Fruit fly (Drosophila melanogaster) whole organism, prepupa: ENCODE results near the gene tomboy20.

Experiments
- CG34406 ChIP-seq: fragments of 200-800 bp; sonication (Bioruptor generic); optimal IDR thresholded peaks from 3 replicates; lab custom pipeline; 2016; ENCODE audit warnings: missing biosample characterization, missing genetic modification characterization
- CG6163 ChIP-seq: fragments of 200-800 bp; sonication (Bioruptor generic); IDR thresholded peaks from 3 replicates; pipeline ENCODE4 v1.3.6; 2022; ENCODE audit warnings: missing biosample characterization, missing genetic modification characterization
- CG6808 ChIP-seq: fragments of 200-800 bp; sonication (Bioruptor generic); optimal IDR thresholded peaks from 3 replicates; lab custom pipeline; 2017; ENCODE audit warnings: missing biosample characterization, missing genetic modification characterization, mild to moderate bottlenecking, moderate library complexity, missing genetic modification reagents
- Eip93F ChIP-seq: fragments of 200-800 bp; sonication (Bioruptor generic); optimal IDR thresholded peaks from 2 replicates; lab custom pipeline; 2016; ENCODE audit warnings: missing biosample characterization, mild to moderate bottlenecking, missing genetic modification characterization
- Smox ChIP-seq: fragments of 200-800 bp; sonication (Bioruptor generic); optimal IDR thresholded peaks from 3 replicates; lab custom pipeline; 2016; ENCODE audit warnings: missing biosample characterization, missing genetic modification characterization
- Sox102F ChIP-seq: fragments of 200-800 bp; sonication (Bioruptor generic); optimal IDR thresholded peaks from 2 replicates; lab custom pipeline; 2016; ENCODE audit warnings: missing biosample characterization, mild to moderate bottlenecking, missing genetic modification characterization
- cyc ChIP-seq: fragments of 200-800 bp; sonication (Bioruptor generic); optimal IDR thresholded peaks from 3 replicates; lab custom pipeline; 2016; ENCODE audit warnings: missing biosample characterization, missing genetic modification characterization
- esn ChIP-seq: fragments of 200-800 bp; sonication (Bioruptor generic); optimal IDR thresholded peaks from 2 replicates; lab custom pipeline; 2016; ENCODE audit warnings: missing biosample characterization, mild to moderate bottlenecking, missing genetic modification characterization, moderate library complexity
- spab ChIP-seq: fragments of 200-800 bp; sonication (Bioruptor generic); optimal IDR thresholded peaks from 2 replicates; lab custom pipeline; 2017; ENCODE audit warnings: missing biosample characterization, mild to moderate bottlenecking, missing genetic modification characterization, missing genetic modification reagents
- vri ChIP-seq: fragments of 200-800 bp; sonication (Bioruptor generic); optimal IDR thresholded peaks from 3 replicates; lab custom pipeline; 2016; ENCODE audit warnings: missing biosample characterization, mild to moderate bottlenecking, missing genetic modification characterization

dm6 chr3R:10759348-10759847 is 23.6 kb upstream of the tomboy20 start, which contains the start of gene CG31272:
- TF ChIP-seq Smox (GFP tag; lab: Kevin White, UChicago) (no peak), CG34406 (GFP tag; lab: Kevin White, UChicago) (no peak), Eip93F (no peak), CG6808 (GFP tag; lab: Kevin White, UChicago) (no peak), cyc (no peak), esn (GFP tag; lab: Kevin White, UChicago) (no peak), spab (GFP tag; lab: Kevin White, UChicago) (no peak), vri (GFP tag; lab: Kevin White, UChicago) (no peak), Sox102F (GFP tag; lab: Kevin White, UChicago) (no peak), CG6163 (no peak)
